Worm (Caenorhabditis elegans): ENCODE measurements around the gene adh-1.

- no peak for TF ChIP-seq ZK546.5 (tag; optimal IDR thresholded peaks at IDR 0.05)
- no peak for TF ChIP-seq crh-2 (tag; optimal IDR thresholded peaks at IDR 0.05)
- TF ChIP-seq zag-1 (tag; optimal IDR thresholded peaks at IDR 0.05) = no peak
- no peak for TF ChIP-seq unc-62 (GFP tag; optimal IDR thresholded peaks at IDR 0.05)
- TF ChIP-seq lin-13 (GFP tag; optimal IDR thresholded peaks at IDR 0.05) = no peak
- no peak for TF ChIP-seq skn-1 (tag; optimal IDR thresholded peaks at IDR 0.05)
- TF ChIP-seq peb-1 (tag; optimal IDR thresholded peaks at IDR 0.05) = no peak
- no peak for TF ChIP-seq elt-3 (tag; optimal IDR thresholded peaks at IDR 0.05)
- TF ChIP-seq nhr-12 (tag; optimal IDR thresholded peaks at IDR 0.05) = no peak
- TF ChIP-seq ceh-82 (tag; optimal IDR thresholded peaks at IDR 0.05) = no peak
- TF ChIP-seq aly-2 (tag; optimal IDR thresholded peaks at IDR 0.05) = no peak
- no peak for TF ChIP-seq ceh-16 (tag; optimal IDR thresholded peaks at IDR 0.05)
- no peak for TF ChIP-seq unc-39 (tag; optimal IDR thresholded peaks at IDR 0.05)
These were observed 25.2 kb downstream of the adh-1 start for ce11 chrV:11913283-11913682.

Data from whole organism, L2 larva.